Fruit fly (Drosophila melanogaster): ENCODE measurements around the gene agt.

The agt gene

dm6 chr3R:6708858-6709257, 49.0 kb upstream of the agt start:
- TF ChIP-seq vnd (GFP tag; IDR thresholded peaks at IDR 0.05; ENCODE audit: partially characterized antibody) = 0 out of 3 replicates have a peak, but pooled peaks have one; percentile 15
- peak; percentile 41 for TF ChIP-seq Hmr (GFP tag; optimal IDR thresholded peaks at IDR 0.05)
- peak; percentile 42 for TF ChIP-seq bcd (GFP tag; optimal IDR thresholded peaks at IDR 0.05)
- peak; percentile 55 for TF ChIP-seq CG11504 (tag; optimal IDR thresholded peaks at IDR 0.05)
- TF ChIP-seq Sry-δ (GFP tag; optimal IDR thresholded peaks at IDR 0.05) = peak; percentile 31
- TF ChIP-seq Side (GFP tag; optimal IDR thresholded peaks at IDR 0.05) = no peak
- peak; percentile 98 for TF ChIP-seq CG18011 (GFP tag; optimal IDR thresholded peaks at IDR 0.05)
- no peak for TF ChIP-seq NFAT (GFP tag; IDR thresholded peaks at IDR 0.05)
- no peak for TF ChIP-seq CG1832 (GFP tag; optimal IDR thresholded peaks at IDR 0.05)
- peak; percentile 75 for TF ChIP-seq CG10267 (tag; optimal IDR thresholded peaks at IDR 0.05)
- TF ChIP-seq trem (tag; optimal IDR thresholded peaks at IDR 0.05) = peak; percentile 24
- TF ChIP-seq TFAM (GFP tag; optimal IDR thresholded peaks at IDR 0.05) = no peak
- no peak for TF ChIP-seq CG1602 (GFP tag; optimal IDR thresholded peaks at IDR 0.05)
- peak; percentile 78 for TF ChIP-seq CG13287 (GFP tag; IDR thresholded peaks at IDR 0.05; ENCODE audit: partially characterized antibody)
- no peak for TF ChIP-seq D (optimal IDR thresholded peaks at IDR 0.05)
- no peak for TF ChIP-seq D (GFP tag; optimal IDR thresholded peaks at IDR 0.05)
- no peak for TF ChIP-seq BtbVII (GFP tag; optimal IDR thresholded peaks at IDR 0.05)
- TF ChIP-seq luna (GFP tag; optimal IDR thresholded peaks at IDR 0.05) = no peak
- peak; percentile 52; the same call in 1 of the 3 replicates for TF ChIP-seq CG7963 (GFP tag; IDR thresholded peaks at IDR 0.05; ENCODE audit: partially characterized antibody)
- peak; percentile 43; the same call in 1 of the 3 replicates for TF ChIP-seq CG16813 (GFP tag; IDR thresholded peaks at IDR 0.05; ENCODE audit: partially characterized antibody)
- no peak for TF ChIP-seq CG18476 (GFP tag; optimal IDR thresholded peaks at IDR 0.05)
- TF ChIP-seq croc (GFP tag; conservative IDR thresholded peaks at IDR 0.05) = no peak
- peak; percentile 46; the same call in 1 of the 2 replicates for TF ChIP-seq Scr (GFP tag; IDR thresholded peaks at IDR 0.05; ENCODE audit: partially characterized antibody)
- TF ChIP-seq CG6791 (GFP tag; IDR thresholded peaks at IDR 0.05; ENCODE audit: partially characterized antibody) = peak; percentile 70
- peak; percentile 3 for TF ChIP-seq CG30403 (GFP tag; optimal IDR thresholded peaks at IDR 0.05)
- TF ChIP-seq nmo (GFP tag; optimal IDR thresholded peaks at IDR 0.05) = peak; percentile 60
- no peak for TF ChIP-seq CG10543 (GFP tag; optimal IDR thresholded peaks at IDR 0.05)
- TF ChIP-seq Dek (tag; optimal IDR thresholded peaks at IDR 0.05) = peak; percentile 9
- TF ChIP-seq CG10565 (GFP tag; optimal IDR thresholded peaks at IDR 0.05) = no peak
- peak; percentile 36 for TF ChIP-seq Dp (GFP tag; optimal IDR thresholded peaks at IDR 0.05)
- peak; percentile 100 for TF ChIP-seq stwl (tag; optimal IDR thresholded peaks at IDR 0.05)
- TF ChIP-seq MBD-R2 (GFP tag; IDR thresholded peaks at IDR 0.05) = peak; percentile 17; the same call in 1 of the 2 replicates
- TF ChIP-seq sd (tag; optimal IDR thresholded peaks at IDR 0.05) = peak; percentile 80
- TF ChIP-seq CG4707 (GFP tag; optimal IDR thresholded peaks at IDR 0.05) = no peak
- TF ChIP-seq slbo (GFP tag; IDR thresholded peaks at IDR 0.05) = peak; percentile 50
- TF ChIP-seq pita (GFP tag; optimal IDR thresholded peaks at IDR 0.05) = peak; percentile 91
- peak; percentile 56 for TF ChIP-seq yki (optimal IDR thresholded peaks at IDR 0.05)
- TF ChIP-seq unc-4 (GFP tag; IDR thresholded peaks at IDR 0.05; ENCODE audit: partially characterized antibody) = 0 out of 2 replicates have a peak, but pooled peaks have one; percentile 25
- TF ChIP-seq CG42726 (GFP tag; IDR thresholded peaks at IDR 0.05; ENCODE audit: partially characterized antibody) = peak; percentile 41; the same call in 1 of the 2 replicates
- TF ChIP-seq jing (GFP tag; optimal IDR thresholded peaks at IDR 0.05) = no peak
- peak; percentile 63 for TF ChIP-seq Abd-B (GFP tag; optimal IDR thresholded peaks at IDR 0.05)
- peak in 1 of 2 experiments; percentile 76 for TF ChIP-seq insv (GFP tag; optimal IDR thresholded peaks at IDR 0.05)
- no peak for TF ChIP-seq ash1 (GFP tag; optimal IDR thresholded peaks at IDR 0.05)
- no peak for TF ChIP-seq pan (optimal IDR thresholded peaks at IDR 0.05)
- no peak for TF ChIP-seq pan (GFP tag; optimal IDR thresholded peaks at IDR 0.05 in 1 of 2, IDR thresholded peaks at IDR 0.05 in 1 of 2)
- peak; percentile 24 for TF ChIP-seq HmgZ (tag; optimal IDR thresholded peaks at IDR 0.05)
- peak; percentile 74; the same call in 1 of the 3 replicates for TF ChIP-seq CG2199 (GFP tag; IDR thresholded peaks at IDR 0.05)
- peak; percentile 11 for TF ChIP-seq CG2120 (GFP tag; optimal IDR thresholded peaks at IDR 0.05)
- TF ChIP-seq CG6175 (GFP tag; IDR thresholded peaks at IDR 0.05) = no peak
- no peak for TF ChIP-seq Mrtf (GFP tag; IDR thresholded peaks at IDR 0.05)

Data from whole organism, embryonic.